Worm (Caenorhabditis elegans): ENCODE data around the gene R04F11.5.

- peak; percentile 99 for TF ChIP-seq gmeb-1 (tag; optimal IDR thresholded peaks at IDR 0.05)
- TF ChIP-seq skn-1 (tag; optimal IDR thresholded peaks at IDR 0.05): peak; percentile 48
- TF ChIP-seq mab-5 (tag; optimal IDR thresholded peaks at IDR 0.05): peak; percentile 91
- TF ChIP-seq nhr-6 (tag; optimal IDR thresholded peaks at IDR 0.05): no peak
- peak; percentile 65 for TF ChIP-seq nhr-237 (tag; optimal IDR thresholded peaks at IDR 0.05)
- TF ChIP-seq R02D3.7 (tag; optimal IDR thresholded peaks at IDR 0.05): peak; percentile 70
- no peak for TF ChIP-seq nhr-11 (tag; optimal IDR thresholded peaks at IDR 0.05)
- TF ChIP-seq zag-1 (tag; optimal IDR thresholded peaks at IDR 0.05): peak; percentile 39
- peak; percentile 95 for TF ChIP-seq nhr-25 (tag; optimal IDR thresholded peaks at IDR 0.05)
These were observed 25.7 kb upstream of the R04F11.5 start, which contains the start of gene tomm-20 for ce11 chrV:12343419-12343969.

Measured in whole organism, L2 larva.